Fruit fly (Drosophila melanogaster) whole organism, adult: ENCODE results near the gene CG7110.

Experiments used
- CG11617 ChIP-seq: fragments of 200-800 bp; sonication (Bioruptor generic); optimal IDR thresholded peaks from 2 replicates; lab custom pipeline; 2017; ENCODE audit warnings: mild to moderate bottlenecking, missing biosample characterization, missing genetic modification reagents, missing genetic modification characterization
- CG12768 ChIP-seq: fragments of 200-800 bp; sonication (Bioruptor generic); optimal IDR thresholded peaks from 2 replicates; lab custom pipeline; 2017; ENCODE audit warnings: missing biosample characterization, missing genetic modification characterization, mild to moderate bottlenecking, moderate library complexity, missing genetic modification reagents
- CG14711 ChIP-seq: fragments of 200-800 bp; sonication (Bioruptor generic); optimal IDR thresholded peaks from 2 replicates; lab custom pipeline; 2018; ENCODE audit warnings: missing biosample characterization, mild to moderate bottlenecking, missing genetic modification characterization, moderate library complexity
- CG1620 ChIP-seq: fragments of 200-800 bp; sonication (Bioruptor generic); optimal IDR thresholded peaks from 2 replicates; lab custom pipeline; 2016; ENCODE audit warnings: missing biosample characterization, missing genetic modification characterization
- CG33017 ChIP-seq: fragments of 200-800 bp; sonication (Bioruptor generic); optimal IDR thresholded peaks from 2 replicates; lab custom pipeline; 2018; ENCODE audit warnings: missing biosample characterization, mild to moderate bottlenecking, missing genetic modification characterization, moderate library complexity
- CG5204 ChIP-seq: fragments of 200-800 bp; sonication (Bioruptor generic); optimal IDR thresholded peaks from 2 replicates; lab custom pipeline; 2016; ENCODE audit warnings: missing biosample characterization, missing genetic modification characterization
- CG7045 ChIP-seq: fragments of 200-800 bp; sonication (Bioruptor generic); optimal IDR thresholded peaks from 2 replicates; lab custom pipeline; 2017; ENCODE audit warnings: missing biosample characterization, mild to moderate bottlenecking, missing genetic modification characterization
- CG7101 ChIP-seq: fragments of 200-800 bp; sonication (Bioruptor generic); optimal IDR thresholded peaks from 2 replicates; lab custom pipeline; 2018; ENCODE audit warnings: missing biosample characterization, mild to moderate bottlenecking, missing genetic modification characterization, moderate library complexity
- Clk ChIP-seq: fragments of 200-800 bp; sonication (Bioruptor generic); optimal IDR thresholded peaks from 2 replicates; lab custom pipeline; 2017; ENCODE audit warnings: missing biosample characterization, missing genetic modification characterization
- Crg-1 ChIP-seq: fragments of 200-800 bp; sonication (Bioruptor generic); optimal IDR thresholded peaks from 2 replicates; lab custom pipeline; 2016; ENCODE audit warnings: missing biosample characterization, missing genetic modification characterization
- Hr96 ChIP-seq: fragments of 200-800 bp; sonication (Bioruptor generic); optimal IDR thresholded peaks from 2 replicates; lab custom pipeline; 2016; ENCODE audit warnings: missing biosample characterization, missing genetic modification characterization
- Mnt ChIP-seq: fragments of 200-800 bp; sonication (Bioruptor generic); optimal IDR thresholded peaks from 2 replicates; lab custom pipeline; 2016; ENCODE audit warnings: missing biosample characterization, mild to moderate bottlenecking, missing genetic modification characterization
- bab1 ChIP-seq: fragments of 200-800 bp; sonication (Bioruptor generic); optimal IDR thresholded peaks from 3 replicates; lab custom pipeline; 2019; ENCODE audit warnings: missing biosample characterization, mild to moderate bottlenecking, missing genetic modification characterization, moderate library complexity
- cic ChIP-seq: fragments of 200-800 bp; sonication (Bioruptor generic); optimal IDR thresholded peaks from 2 replicates; lab custom pipeline; 2017; ENCODE audit warnings: missing biosample characterization, mild to moderate bottlenecking, missing genetic modification characterization, moderate library complexity
- cnc ChIP-seq, 2 experiments: fragments of >200 bp; optimal IDR thresholded peaks; 2 replicates each; lab custom pipeline; 2017
- kay ChIP-seq: fragments of 200-800 bp; sonication (Bioruptor generic); peaks from one replicate; lab custom pipeline; 2016; ENCODE audit warnings: missing biosample characterization, missing genetic modification characterization, borderline replicate concordance
- ovo ChIP-seq: fragments of 200-800 bp; sonication (Bioruptor generic); optimal IDR thresholded peaks from 2 replicates; lab custom pipeline; 2016; ENCODE audit warnings: missing biosample characterization, missing genetic modification characterization
- pad ChIP-seq: fragments of 200-800 bp; sonication (Bioruptor generic); optimal IDR thresholded peaks from 3 replicates; lab custom pipeline; 2017; ENCODE audit warnings: missing biosample characterization, missing genetic modification characterization, mild to moderate bottlenecking, moderate library complexity, missing genetic modification reagents
- tj ChIP-seq: fragments of 200-800 bp; sonication (Bioruptor generic); optimal IDR thresholded peaks from 3 replicates; lab custom pipeline; 2017; ENCODE audit warnings: missing biosample characterization, mild to moderate bottlenecking, missing genetic modification characterization, moderate library complexity
- toe ChIP-seq: fragments of 200-800 bp; sonication (Bioruptor generic); optimal IDR thresholded peaks from 2 replicates; lab custom pipeline; 2016; ENCODE audit warnings: missing biosample characterization, missing genetic modification characterization

Gene CG7110

DNA sequence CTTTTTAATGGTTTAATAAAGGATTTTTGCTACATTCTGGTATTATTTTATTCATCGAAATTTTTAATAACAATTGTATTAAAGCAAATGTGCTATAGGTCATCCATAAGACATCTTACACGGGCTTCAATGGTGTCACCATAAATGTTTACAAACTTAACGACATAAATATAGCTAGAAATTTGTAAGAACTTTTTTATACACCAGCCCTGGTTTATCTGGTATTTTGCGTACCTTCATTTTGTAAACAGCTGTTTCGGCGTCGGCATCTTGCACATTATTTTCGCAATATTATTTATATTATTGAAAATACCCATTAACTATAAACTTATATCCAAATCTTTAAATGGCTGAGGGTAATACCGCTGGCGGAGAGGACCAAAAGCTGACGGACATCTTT is 31.4 kb upstream of the CG7110 start, which contains the start of gene Tap42:
Gene Tap42 (plus strand): TSS at position 240 of the 400 bp plus-strand sequence.
- TF ChIP-seq bab1 (GFP tag; lab: Kevin White, UChicago), result peak; percentile 47
- TF ChIP-seq CG14711 (tag; lab: Kevin White, UChicago), result no peak
- TF ChIP-seq Crg-1, result no peak
- peak; percentile 30 for TF ChIP-seq Mnt (GFP tag; lab: Kevin White, UChicago)
- peak; percentile 26 for TF ChIP-seq CG33017 (tag; lab: Kevin White, UChicago)
- TF ChIP-seq CG11617 (GFP tag; lab: Kevin White, UChicago), result no peak
- no peak for TF ChIP-seq pad (GFP tag; lab: Kevin White, UChicago)
- TF ChIP-seq CG12768 (GFP tag; lab: Kevin White, UChicago), result no peak
- peak; percentile 22 for TF ChIP-seq cic
- no peak for TF ChIP-seq toe (GFP tag; lab: Kevin White, UChicago)
- no peak for TF ChIP-seq CG5204 (GFP tag; lab: Kevin White, UChicago)
- peak; percentile 34 for TF ChIP-seq CG7101 (tag; lab: Kevin White, UChicago)
- TF ChIP-seq cnc (optimal IDR thresholded peaks at IDR 0.05; lab: Kevin White, UChicago), result no peak
- TF ChIP-seq tj (GFP tag; lab: Kevin White, UChicago), result no peak
- no peak for TF ChIP-seq Clk (GFP tag; lab: Kevin White, UChicago)
- no peak for TF ChIP-seq ovo (GFP tag; lab: Kevin White, UChicago)

dm6 chr2L:13368940-13369339 is 29.9 kb upstream of the CG7110 start, which contains the start of gene CG31855:
Gene CG31855 (plus strand): TSS chr2L:13369204.
- TF ChIP-seq CG11617 (GFP tag; lab: Kevin White, UChicago) (peak; percentile 85), cnc (optimal IDR thresholded peaks at IDR 0.05; lab: Kevin White, UChicago) (no peak), Mnt (GFP tag; lab: Kevin White, UChicago) (peak; percentile 92), pad (GFP tag; lab: Kevin White, UChicago) (peak; percentile 84), Hr96 (GFP tag; lab: Kevin White, UChicago) (peak; percentile 80), CG1620 (GFP tag; lab: Kevin White, UChicago) (peak; percentile 96), cic (peak; percentile 78), Clk (GFP tag; lab: Kevin White, UChicago) (peak; percentile 75), kay (GFP tag; lab: Kevin White, UChicago) (no peak), CG5204 (GFP tag; lab: Kevin White, UChicago) (peak; percentile 86), Crg-1 (peak; percentile 96), CG7101 (tag; lab: Kevin White, UChicago) (peak; percentile 93), bab1 (GFP tag; lab: Kevin White, UChicago) (peak; percentile 94), tj (GFP tag; lab: Kevin White, UChicago) (peak; percentile 50), ovo (GFP tag; lab: Kevin White, UChicago) (peak; percentile 75), toe (GFP tag; lab: Kevin White, UChicago) (peak; percentile 80), CG14711 (tag; lab: Kevin White, UChicago) (peak; percentile 82), CG7045 (GFP tag; lab: Kevin White, UChicago) (peak; percentile 83), CG33017 (tag; lab: Kevin White, UChicago) (peak; percentile 92), CG12768 (GFP tag; lab: Kevin White, UChicago) (peak; percentile 93)

DNA sequence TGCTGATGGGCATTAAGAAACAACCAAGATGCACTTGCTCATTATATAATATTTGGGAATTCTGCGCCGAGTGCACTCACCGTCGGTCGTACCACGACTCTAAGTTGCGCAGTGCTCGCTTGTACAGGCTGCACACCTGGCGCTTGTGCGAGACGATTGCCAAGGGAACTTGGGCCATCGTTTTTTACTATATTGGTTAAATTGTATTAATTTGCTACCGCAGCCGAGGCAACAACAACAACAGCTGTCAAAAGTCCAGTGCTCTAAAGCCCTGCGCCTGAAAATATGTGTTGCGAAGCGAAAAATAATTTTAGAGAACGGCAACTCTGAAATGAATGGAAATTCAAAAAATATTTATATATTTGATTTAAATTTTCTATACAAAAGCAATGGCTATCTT is 28.0 kb upstream of the CG7110 start, which contains the start of gene ND-B22:
Gene ND-B22 (minus strand): TSS at position 349 of the 400 bp plus-strand sequence.
- TF ChIP-seq CG5204 (GFP tag; lab: Kevin White, UChicago) (peak; percentile 57), cnc (optimal IDR thresholded peaks at IDR 0.05; lab: Kevin White, UChicago) (no peak), tj (GFP tag; lab: Kevin White, UChicago) (peak; percentile 4), Crg-1 (peak; percentile 91), pad (GFP tag; lab: Kevin White, UChicago) (peak; percentile 77), CG14711 (tag; lab: Kevin White, UChicago) (peak; percentile 97), Hr96 (GFP tag; lab: Kevin White, UChicago) (peak; percentile 41), CG7045 (GFP tag; lab: Kevin White, UChicago) (peak; percentile 41), ovo (GFP tag; lab: Kevin White, UChicago) (peak; percentile 62), CG1620 (GFP tag; lab: Kevin White, UChicago) (peak; percentile 90), CG7101 (tag; lab: Kevin White, UChicago) (peak; percentile 84), kay (GFP tag; lab: Kevin White, UChicago) (no peak), CG11617 (GFP tag; lab: Kevin White, UChicago) (peak; percentile 51), toe (GFP tag; lab: Kevin White, UChicago) (peak; percentile 49), bab1 (GFP tag; lab: Kevin White, UChicago) (peak; percentile 81), cic (peak; percentile 36), Clk (GFP tag; lab: Kevin White, UChicago) (no peak), CG12768 (GFP tag; lab: Kevin White, UChicago) (peak; percentile 84), CG33017 (tag; lab: Kevin White, UChicago) (peak; percentile 55), Mnt (GFP tag; lab: Kevin White, UChicago) (peak; percentile 79)

DNA sequence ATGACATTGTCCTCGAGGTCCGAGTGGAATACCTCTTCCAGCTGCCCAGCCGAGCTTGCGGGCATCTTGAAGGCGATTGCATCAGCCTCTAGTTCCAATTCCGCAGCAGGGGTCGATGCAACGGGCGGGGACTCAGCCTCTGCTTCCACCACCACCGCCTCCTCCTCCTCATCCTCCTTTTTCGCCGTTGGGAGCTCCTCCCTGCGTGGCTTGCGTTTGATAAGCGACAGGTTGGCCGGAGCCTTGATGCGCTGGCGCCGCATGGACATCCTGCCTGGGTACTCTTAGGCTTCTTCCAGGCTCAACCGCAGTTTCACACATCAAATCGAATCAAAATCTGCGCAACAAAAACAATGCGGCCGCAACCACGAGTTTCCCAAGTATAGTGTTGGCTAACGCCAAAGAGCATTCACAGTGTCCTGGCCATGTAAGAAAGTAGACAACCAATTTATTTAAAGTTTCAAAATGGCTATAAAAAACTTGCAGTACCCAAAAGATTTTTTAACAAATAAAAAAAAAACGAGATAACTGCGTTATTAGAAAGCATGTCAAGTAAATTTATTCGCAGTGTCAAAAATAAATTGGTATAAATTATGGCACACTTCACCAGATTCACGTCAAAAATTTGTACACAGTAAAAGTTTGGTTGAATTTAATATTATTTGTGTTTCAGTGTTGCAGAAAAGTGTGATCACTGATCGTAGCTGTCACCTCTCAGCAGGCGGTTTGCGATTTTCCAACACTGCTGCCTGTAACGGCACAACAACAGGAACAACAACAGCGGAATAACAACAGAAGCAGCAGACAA is 25.2 kb upstream of the CG7110 start, which contains the start of the genes Bdp1 and CG6565:
Gene Bdp1 (minus strand): TSS at position 456 of the 808 bp plus-strand sequence.
Gene CG6565 (plus strand): TSS at position 585 of the 808 bp plus-strand sequence.
- TF ChIP-seq CG11617 (GFP tag; lab: Kevin White, UChicago), result peak; percentile 98
- TF ChIP-seq CG5204 (GFP tag; lab: Kevin White, UChicago), result peak; percentile 98
- TF ChIP-seq CG7101 (tag; lab: Kevin White, UChicago), result peak; percentile 97
- peak; percentile 96 for TF ChIP-seq bab1 (GFP tag; lab: Kevin White, UChicago)
- TF ChIP-seq cnc (optimal IDR thresholded peaks at IDR 0.05; lab: Kevin White, UChicago), result no peak
- TF ChIP-seq cic, result peak; percentile 69
- TF ChIP-seq CG33017 (tag; lab: Kevin White, UChicago), result peak; percentile 93
- peak; percentile 99 for TF ChIP-seq Hr96 (GFP tag; lab: Kevin White, UChicago)
- no peak for TF ChIP-seq kay (GFP tag; lab: Kevin White, UChicago)
- peak; percentile 98 for TF ChIP-seq CG12768 (GFP tag; lab: Kevin White, UChicago)
- peak; percentile 88 for TF ChIP-seq tj (GFP tag; lab: Kevin White, UChicago)
- peak; percentile 97 for TF ChIP-seq ovo (GFP tag; lab: Kevin White, UChicago)
- TF ChIP-seq CG14711 (tag; lab: Kevin White, UChicago), result peak; percentile 90
- peak; percentile 94 for TF ChIP-seq pad (GFP tag; lab: Kevin White, UChicago)
- TF ChIP-seq Clk (GFP tag; lab: Kevin White, UChicago), result peak; percentile 97
- peak; percentile 97 for TF ChIP-seq Mnt (GFP tag; lab: Kevin White, UChicago)
- TF ChIP-seq Crg-1, result peak; percentile 99
- peak; percentile 99 for TF ChIP-seq CG1620 (GFP tag; lab: Kevin White, UChicago)
- peak; percentile 99 for TF ChIP-seq toe (GFP tag; lab: Kevin White, UChicago)
- peak; percentile 95 for TF ChIP-seq CG7045 (GFP tag; lab: Kevin White, UChicago)
